Worm (Caenorhabditis elegans) whole organism, mixed stage, embryonic: ENCODE results near the gene unc-79.

ENCODE experiments used
- ces-1 ChIP-seq: fragments of 150-350 bp; optimal IDR thresholded peaks from 2 replicates; lab custom pipeline; 2014; ENCODE audit warnings: missing biosample characterization, missing genetic modification reagents, missing genetic modification characterization
- lin-13 ChIP-seq: fragments of 150-350 bp; optimal IDR thresholded peaks from 2 replicates; lab custom pipeline; 2014; ENCODE audit warnings: missing biosample characterization, missing genetic modification characterization
- nhr-28 ChIP-seq: fragments of 150-350 bp; optimal IDR thresholded peaks from 2 replicates; lab custom pipeline; 2014; ENCODE audit warnings: missing biosample characterization, missing genetic modification characterization
- pha-4 ChIP-seq: fragments of 150-350 bp; optimal IDR thresholded peaks from 2 replicates; lab custom pipeline; 2018; ENCODE audit warnings: missing biosample characterization, missing genetic modification reagents, missing genetic modification characterization
- unc-62 ChIP-seq: fragments of 150-350 bp; optimal IDR thresholded peaks from 2 replicates; lab custom pipeline; 2014; ENCODE audit warnings: missing biosample characterization, missing genetic modification reagents, missing genetic modification characterization

- TF ChIP-seq ces-1 (GFP tag; lab: Kevin White, UChicago): peak; percentile 83
- TF ChIP-seq nhr-28 (tag; lab: Kevin White, UChicago): no peak
- TF ChIP-seq unc-62 (GFP tag; lab: Kevin White, UChicago): no peak
- TF ChIP-seq pha-4: peak; percentile 74
- TF ChIP-seq lin-13 (tag; lab: Kevin White, UChicago): peak; percentile 79
Observed at ce11 chrIII:4087565-4087964, 21.1 kb downstream of the unc-79 start.
